Worm (Caenorhabditis elegans) whole organism, young adult: Measurements from ENCODE around the gene C16C8.19.

ENCODE experiments used
- ama-1 ChIP-seq, 3 experiments: fragments of 150-350 bp in 1 of 3; sonication (generic microtip) in 2 of 3; optimal IDR thresholded peaks; 2 replicates each; lab custom pipeline; 2014 to 2018; ENCODE audit warnings: missing biosample characterization in 2 of 3, missing genetic modification characterization in 2 of 3, missing genetic modification reagents in 2 of 3
- atf-7 ChIP-seq: sonication (generic microtip); optimal IDR thresholded peaks from 2 replicates; lab custom pipeline; 2017; ENCODE audit warnings: mild to moderate bottlenecking, missing genetic modification characterization, missing compliant biosample characterization
- nfyb-1 ChIP-seq: fragments of 200-800 bp; sonication (Bioruptor generic); IDR thresholded peaks from 2 replicates; pipeline ENCODE4 v1.3.6; 2022; ENCODE audit warnings: missing genetic modification reagents, missing genetic modification characterization, missing compliant biosample characterization
- nhr-90 ChIP-seq: sonication (generic microtip); optimal IDR thresholded peaks from 2 replicates; lab custom pipeline; 2016; ENCODE audit warnings: missing genotype, mild to moderate bottlenecking, missing genetic modification characterization, missing compliant biosample characterization
- rcor-1 ChIP-seq: fragments of 200-800 bp; sonication (Bioruptor generic); IDR thresholded peaks from 2 replicates; pipeline ENCODE4 v1.3.6; 2022; ENCODE audit warnings: missing genetic modification reagents, missing genetic modification characterization, missing compliant biosample characterization

- TF ChIP-seq ama-1 (optimal IDR thresholded peaks at IDR 0.05; lab: Kevin White, UChicago) (no peak), ama-1 (GFP tag; optimal IDR thresholded peaks at IDR 0.05; lab: Kevin White, UChicago) (no peak), atf-7 (tag; lab: Kevin White, UChicago) (no peak), nhr-90 (tag; lab: Kevin White, UChicago) (no peak), nfyb-1 (no peak), rcor-1 (GFP tag; lab: Robert Waterston, UW) (no peak)
Measured at ce11 chrII:3459199-3459598, 912 bp downstream of the C16C8.19 start.
